Worm (Caenorhabditis elegans) whole organism, early embryonic: Measurements from ENCODE around the gene ptd-2.

Experiments
- F13C5.2 ChIP-seq: sonication (generic microtip); optimal IDR thresholded peaks from 2 replicates; lab custom pipeline; 2017; ENCODE audit warnings: mild to moderate bottlenecking, missing genetic modification characterization, inconsistent platforms, missing compliant biosample characterization
- ama-1 ChIP-seq: fragments of 150-350 bp; optimal IDR thresholded peaks from 2 replicates; lab custom pipeline; 2014
- ceh-36 ChIP-seq: sonication (generic microtip); optimal IDR thresholded peaks from 2 replicates; lab custom pipeline; 2016; ENCODE audit warnings: missing genetic modification characterization, inconsistent platforms, missing compliant biosample characterization
- tbx-11 ChIP-seq: fragments of 200-800 bp; sonication (Bioruptor generic); IDR thresholded peaks from 2 replicates; pipeline ENCODE4 v1.3.6; 2022; ENCODE audit warnings: missing genetic modification characterization, missing compliant biosample characterization
- tbx-37 ChIP-seq: fragments of 200-800 bp; sonication (Bioruptor generic); conservative IDR thresholded peaks from 2 replicates; pipeline ENCODE4 v1.3.6; 2022; ENCODE audit warnings: missing genetic modification reagents, missing genetic modification characterization, missing compliant biosample characterization
- tra-4 ChIP-seq: sonication (generic microtip); optimal IDR thresholded peaks from 2 replicates; lab custom pipeline; 2017; ENCODE audit warnings: missing genetic modification characterization, missing compliant biosample characterization

DNA sequence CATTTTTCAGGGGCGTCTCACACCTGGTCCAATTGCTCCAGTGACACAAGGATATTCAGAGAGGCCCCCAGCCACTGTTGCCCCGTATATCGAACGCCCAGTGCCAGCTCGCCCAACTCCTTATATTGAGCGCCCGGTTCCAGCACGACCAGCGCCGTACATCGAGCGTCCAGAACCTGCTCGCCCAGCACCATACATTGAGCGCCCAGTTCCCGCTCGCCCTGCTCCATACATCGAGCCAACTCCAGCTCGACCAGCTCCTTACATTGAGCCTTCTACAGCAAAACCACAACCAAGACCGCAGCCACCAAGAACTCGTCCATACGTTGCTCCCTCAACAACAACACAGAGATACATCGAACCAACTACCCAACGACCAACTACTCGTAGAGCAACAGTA lies 27.2 kb upstream of the ptd-2 start:
- no peak for TF ChIP-seq F13C5.2
- TF ChIP-seq ceh-36 = no peak
- TF ChIP-seq tbx-11 = no peak
- no peak for TF ChIP-seq tbx-37 (GFP tag; lab: Robert Waterston, UW)
- no peak for TF ChIP-seq tra-4 (tag; lab: Kevin White, UChicago)
- no peak for TF ChIP-seq ama-1 (lab: Kevin White, UChicago)
